Fruit fly (Drosophila melanogaster): ENCODE results near the gene Acyp.

dm6 chr2L:13877934-13878580, 33.8 kb upstream of the Acyp start:
- TF ChIP-seq CG13204 (GFP tag; optimal IDR thresholded peaks at IDR 0.05) (no peak), Ets98B (GFP tag; IDR thresholded peaks at IDR 0.05) (no peak), CG17806 (tag; optimal IDR thresholded peaks at IDR 0.05) (no peak), D1 (tag; optimal IDR thresholded peaks at IDR 0.05) (no peak), Snoo (tag; optimal IDR thresholded peaks at IDR 0.05) (no peak), Pif1B (GFP tag; optimal IDR thresholded peaks at IDR 0.05) (no peak), CG34367 (tag; optimal IDR thresholded peaks at IDR 0.05) (no peak), EcR (GFP tag; optimal IDR thresholded peaks at IDR 0.05) (no peak), CG8301 (tag; optimal IDR thresholded peaks at IDR 0.05) (no peak), CG15710 (tag; optimal IDR thresholded peaks at IDR 0.05) (no peak)
